Fruit fly (Drosophila melanogaster) whole organism, pupa: ENCODE results near the gene escl.

ENCODE experiments used
- CG10348 ChIP-seq: fragments of 200-800 bp; sonication (Bioruptor generic); IDR thresholded peaks from 2 replicates; pipeline ENCODE4 v1.3.6; 2022; ENCODE audit warnings: missing biosample characterization, missing genetic modification characterization
- CG12605 ChIP-seq: fragments of 200-800 bp; sonication (Bioruptor generic); IDR thresholded peaks from 2 replicates; pipeline ENCODE4 v1.3.6; 2022; ENCODE audit warnings: missing biosample characterization, missing genetic modification characterization
- CG13204 ChIP-seq: fragments of 200-800 bp; sonication (Bioruptor generic); optimal IDR thresholded peaks from 2 replicates; lab custom pipeline; 2018; ENCODE audit warnings: missing biosample characterization, mild to moderate bottlenecking, missing genetic modification characterization, moderate library complexity
- CG14655 ChIP-seq: fragments of 200-800 bp; sonication (Bioruptor generic); optimal IDR thresholded peaks from 3 replicates; lab custom pipeline; 2017; ENCODE audit warnings: mild to moderate bottlenecking, missing biosample characterization, missing genetic modification reagents, missing genetic modification characterization
- CG15710 ChIP-seq: fragments of 200-800 bp; sonication (Bioruptor generic); optimal IDR thresholded peaks from 2 replicates; lab custom pipeline; 2018; ENCODE audit warnings: missing biosample characterization, mild to moderate bottlenecking, missing genetic modification characterization, moderate library complexity
- CG17806 ChIP-seq: fragments of 200-800 bp; sonication (Bioruptor generic); optimal IDR thresholded peaks from 2 replicates; lab custom pipeline; 2018; ENCODE audit warnings: missing biosample characterization, mild to moderate bottlenecking, missing genetic modification characterization, moderate library complexity
- CG32121 ChIP-seq: fragments of 200-800 bp; sonication (Bioruptor generic); IDR thresholded peaks from 2 replicates; pipeline ENCODE4 v1.3.6; 2022; ENCODE audit warnings: missing biosample characterization, missing genetic modification characterization
- CG34367 ChIP-seq: fragments of 200-800 bp; sonication (Bioruptor generic); optimal IDR thresholded peaks from 2 replicates; lab custom pipeline; 2018; ENCODE audit warnings: missing biosample characterization, mild to moderate bottlenecking, missing genetic modification characterization
- CG4496 ChIP-seq: fragments of 200-800 bp; sonication (Bioruptor generic); IDR thresholded peaks from 3 replicates; pipeline ENCODE4 v1.3.6; 2022; ENCODE audit warnings: missing biosample characterization, missing genetic modification characterization
- CG8159 ChIP-seq: fragments of 200-800 bp; sonication (Bioruptor generic); optimal IDR thresholded peaks from 3 replicates; lab custom pipeline; 2018; ENCODE audit warnings: missing biosample characterization, mild to moderate bottlenecking, missing genetic modification characterization, moderate library complexity
- CG8301 ChIP-seq: fragments of 200-800 bp; sonication (Bioruptor generic); optimal IDR thresholded peaks from 2 replicates; lab custom pipeline; 2018; ENCODE audit warnings: missing biosample characterization, mild to moderate bottlenecking, missing genetic modification characterization
- CG9948 ChIP-seq: fragments of 200-800 bp; sonication (Bioruptor generic); optimal IDR thresholded peaks from 2 replicates; lab custom pipeline; 2018; ENCODE audit warnings: missing biosample characterization, mild to moderate bottlenecking, missing genetic modification characterization, moderate library complexity
- D1 ChIP-seq: fragments of 200-800 bp; sonication (Bioruptor generic); optimal IDR thresholded peaks from 2 replicates; lab custom pipeline; 2018; ENCODE audit warnings: missing biosample characterization, mild to moderate bottlenecking, missing genetic modification characterization, moderate library complexity
- EcR ChIP-seq: fragments of 200-800 bp; sonication (Bioruptor generic); optimal IDR thresholded peaks from 3 replicates; lab custom pipeline; 2019; ENCODE audit warnings: missing biosample characterization, missing genetic modification characterization, mild to moderate bottlenecking, moderate library complexity, missing genetic modification reagents
- Ets98B ChIP-seq: fragments of 200-800 bp; sonication (Bioruptor generic); IDR thresholded peaks from 2 replicates; pipeline ENCODE4 v1.3.6; 2022; ENCODE audit warnings: missing biosample characterization, missing genetic modification characterization
- Pif1A ChIP-seq: fragments of 200-800 bp; sonication (Bioruptor generic); optimal IDR thresholded peaks from 3 replicates; lab custom pipeline; 2016; ENCODE audit warnings: missing biosample characterization, missing genetic modification characterization
- Pif1B ChIP-seq: fragments of 200-800 bp; sonication (Bioruptor generic); optimal IDR thresholded peaks from 3 replicates; lab custom pipeline; 2016; ENCODE audit warnings: missing biosample characterization, missing genetic modification characterization
- Snoo ChIP-seq: fragments of 200-800 bp; sonication (Bioruptor generic); optimal IDR thresholded peaks from 3 replicates; lab custom pipeline; 2017; ENCODE audit warnings: missing biosample characterization, mild to moderate bottlenecking, missing genetic modification characterization, inconsistent platforms
- fd96Ca ChIP-seq: fragments of 200-800 bp; sonication (Bioruptor generic); IDR thresholded peaks from 3 replicates; pipeline ENCODE4 v1.3.6; 2022; ENCODE audit warnings: missing biosample characterization, missing genetic modification characterization
- gl ChIP-seq: fragments of 200-800 bp; sonication (Bioruptor generic); optimal IDR thresholded peaks from 2 replicates; lab custom pipeline; 2018; ENCODE audit warnings: missing biosample characterization, mild to moderate bottlenecking, missing genetic modification characterization
- rn ChIP-seq: fragments of 200-800 bp; sonication (Bioruptor generic); IDR thresholded peaks from 2 replicates; pipeline ENCODE4 v1.3.6; 2022; ENCODE audit warnings: missing biosample characterization, missing genetic modification characterization

Gene escl

DNA sequence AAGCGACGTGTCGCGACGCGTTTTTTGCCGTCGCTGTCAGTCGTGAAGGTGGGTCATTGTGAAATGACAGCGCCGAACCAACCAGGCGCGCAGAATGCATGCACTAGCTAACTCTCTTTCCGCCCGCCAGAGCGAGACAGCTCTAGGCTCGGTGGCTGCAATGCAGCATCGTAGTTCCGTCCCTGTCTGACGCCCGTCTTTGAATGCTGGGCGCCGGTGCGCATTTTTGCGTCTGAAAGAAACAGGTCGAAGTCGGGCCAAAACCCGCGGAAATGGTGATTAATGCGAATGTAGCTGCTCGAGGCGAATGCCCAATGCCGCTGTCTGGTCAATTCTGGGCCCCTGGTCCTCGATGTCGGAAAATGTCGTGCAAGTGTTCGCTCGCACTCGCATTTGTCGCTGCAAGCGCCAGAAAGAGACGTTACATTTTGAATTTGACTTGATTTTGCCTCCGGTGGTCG lies 16.6 kb downstream of the escl start:
- TF ChIP-seq CG34367, result peak; percentile 51
- peak; percentile 53 for TF ChIP-seq CG15710 (tag; lab: Kevin White, UChicago)
- peak; percentile 68 for TF ChIP-seq Pif1A (GFP tag; lab: Kevin White, UChicago)
- peak; percentile 77 for TF ChIP-seq CG8301 (tag; lab: Kevin White, UChicago)
- no peak for TF ChIP-seq rn
- peak; percentile 84 for TF ChIP-seq Snoo
- TF ChIP-seq CG17806 (tag; lab: Kevin White, UChicago), result peak; percentile 27
- TF ChIP-seq D1 (tag; lab: Kevin White, UChicago), result no peak
- peak; percentile 70 for TF ChIP-seq CG14655 (GFP tag; lab: Kevin White, UChicago)
- peak; percentile 74 for TF ChIP-seq gl (tag; lab: Kevin White, UChicago)
- no peak for TF ChIP-seq CG4496 (GFP tag; lab: Robert Waterston, UW)
- TF ChIP-seq CG13204 (GFP tag; lab: Kevin White, UChicago), result peak; percentile 97
- TF ChIP-seq EcR (GFP tag; lab: Kevin White, UChicago), result peak; percentile 98
- peak; percentile 17 for TF ChIP-seq CG9948 (tag; lab: Kevin White, UChicago)
- TF ChIP-seq CG32121 (GFP tag; lab: Robert Waterston, UW), result no peak
- TF ChIP-seq CG10348 (GFP tag; lab: Robert Waterston, UW), result no peak
- TF ChIP-seq CG8159 (tag; lab: Kevin White, UChicago), result peak; percentile 36
- TF ChIP-seq fd96Ca (GFP tag; lab: Robert Waterston, UW), result no peak
- peak; percentile 67 for TF ChIP-seq Pif1B (GFP tag; lab: Kevin White, UChicago)

DNA sequence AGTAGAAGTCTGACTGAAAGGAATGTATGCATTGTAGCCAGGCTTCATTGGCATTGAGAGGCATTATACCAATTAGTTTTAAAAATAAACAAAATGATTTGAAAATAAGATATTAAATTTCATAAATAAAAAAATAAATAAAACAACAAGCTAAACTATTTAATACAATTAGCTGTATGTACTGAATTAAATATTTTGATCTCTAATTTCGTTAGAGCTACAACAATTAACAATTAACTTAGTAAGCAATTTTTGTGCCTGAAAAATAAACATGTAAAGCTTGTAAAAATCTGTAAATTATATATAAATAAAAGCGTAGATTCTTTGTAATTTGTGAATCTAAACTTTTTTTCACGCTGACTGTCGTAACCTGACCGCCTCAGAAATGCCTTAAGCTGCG lies 17.1 kb downstream of the escl start, which contains the start of gene Rh5:
Gene Rh5, plus strand, starts transcription at position 301 of the 400 bp plus-strand sequence.
- no peak for TF ChIP-seq Snoo
- no peak for TF ChIP-seq D1 (tag; lab: Kevin White, UChicago)
- TF ChIP-seq CG15710 (tag; lab: Kevin White, UChicago), result no peak
- no peak for TF ChIP-seq CG4496 (GFP tag; lab: Robert Waterston, UW)
- TF ChIP-seq CG8301 (tag; lab: Kevin White, UChicago), result no peak
- TF ChIP-seq CG17806 (tag; lab: Kevin White, UChicago), result no peak
- TF ChIP-seq rn, result no peak
- TF ChIP-seq EcR (GFP tag; lab: Kevin White, UChicago), result no peak
- no peak for TF ChIP-seq CG14655 (GFP tag; lab: Kevin White, UChicago)
- no peak for TF ChIP-seq Pif1A (GFP tag; lab: Kevin White, UChicago)
- no peak for TF ChIP-seq CG12605 (GFP tag; lab: Robert Waterston, UW)
- TF ChIP-seq CG10348 (GFP tag; lab: Robert Waterston, UW), result no peak
- TF ChIP-seq gl (tag; lab: Kevin White, UChicago), result no peak
- TF ChIP-seq fd96Ca (GFP tag; lab: Robert Waterston, UW), result no peak
- TF ChIP-seq CG32121 (GFP tag; lab: Robert Waterston, UW), result no peak
- no peak for TF ChIP-seq CG34367
- TF ChIP-seq CG9948 (tag; lab: Kevin White, UChicago), result no peak
- TF ChIP-seq Pif1B (GFP tag; lab: Kevin White, UChicago), result no peak

DNA sequence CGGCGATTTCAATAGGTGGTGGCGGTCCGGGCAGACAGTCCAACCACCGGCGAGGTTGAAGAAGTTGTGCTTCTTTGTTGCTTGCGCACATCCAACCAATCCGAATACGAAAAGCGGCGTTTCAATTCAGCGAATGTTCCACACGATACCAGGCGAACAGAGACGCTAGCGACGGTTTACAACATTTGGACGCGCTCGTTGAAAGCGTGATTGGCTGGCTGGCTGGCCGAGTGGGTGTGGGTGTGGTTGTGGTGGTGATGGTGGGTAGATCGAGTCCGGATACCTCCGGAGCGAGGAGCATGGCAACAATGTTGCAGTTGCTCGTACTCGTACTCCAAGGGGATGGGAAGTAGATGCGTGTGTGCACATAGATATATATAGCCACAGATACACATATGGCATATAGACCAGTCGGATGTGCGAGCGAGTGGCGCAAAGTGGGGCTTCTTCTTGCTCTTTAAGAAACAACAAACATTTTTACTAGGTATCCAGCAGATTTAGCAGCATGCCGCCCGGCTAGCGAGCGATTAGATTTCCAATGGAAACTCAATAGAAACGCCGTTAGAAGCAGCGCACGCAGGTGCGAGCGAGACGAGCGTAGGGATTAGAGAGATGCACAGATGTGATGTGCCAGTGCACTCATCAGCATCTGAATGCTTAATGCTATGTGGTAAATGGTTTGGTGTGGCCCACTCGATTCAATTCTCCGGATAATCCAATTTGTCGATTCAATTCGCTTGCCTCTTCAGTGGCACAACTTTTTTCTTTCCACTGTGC lies 19.6 kb downstream of the escl start:
- no peak for TF ChIP-seq CG10348 (GFP tag; lab: Robert Waterston, UW)
- peak; percentile 30 for TF ChIP-seq Snoo
- TF ChIP-seq CG4496 (GFP tag; lab: Robert Waterston, UW), result no peak
- TF ChIP-seq CG34367, result no peak
- TF ChIP-seq gl (tag; lab: Kevin White, UChicago), result peak; percentile 3
- peak; percentile 18 for TF ChIP-seq Pif1B (GFP tag; lab: Kevin White, UChicago)
- peak; percentile 19 for TF ChIP-seq CG14655 (GFP tag; lab: Kevin White, UChicago)
- peak; percentile 93 for TF ChIP-seq EcR (GFP tag; lab: Kevin White, UChicago)
- no peak for TF ChIP-seq CG17806 (tag; lab: Kevin White, UChicago)
- no peak for TF ChIP-seq CG32121 (GFP tag; lab: Robert Waterston, UW)
- TF ChIP-seq CG15710 (tag; lab: Kevin White, UChicago), result no peak
- TF ChIP-seq CG8301 (tag; lab: Kevin White, UChicago), result no peak
- TF ChIP-seq CG13204 (GFP tag; lab: Kevin White, UChicago), result peak; percentile 91
- no peak for TF ChIP-seq CG9948 (tag; lab: Kevin White, UChicago)
- no peak for TF ChIP-seq Pif1A (GFP tag; lab: Kevin White, UChicago)
- no peak for TF ChIP-seq CG8159 (tag; lab: Kevin White, UChicago)
- TF ChIP-seq rn, result no peak
- TF ChIP-seq fd96Ca (GFP tag; lab: Robert Waterston, UW), result no peak
- TF ChIP-seq D1 (tag; lab: Kevin White, UChicago), result no peak
- no peak for TF ChIP-seq CG12605 (GFP tag; lab: Robert Waterston, UW)
- no peak for TF ChIP-seq Ets98B (GFP tag; lab: Robert Waterston, UW)

DNA sequence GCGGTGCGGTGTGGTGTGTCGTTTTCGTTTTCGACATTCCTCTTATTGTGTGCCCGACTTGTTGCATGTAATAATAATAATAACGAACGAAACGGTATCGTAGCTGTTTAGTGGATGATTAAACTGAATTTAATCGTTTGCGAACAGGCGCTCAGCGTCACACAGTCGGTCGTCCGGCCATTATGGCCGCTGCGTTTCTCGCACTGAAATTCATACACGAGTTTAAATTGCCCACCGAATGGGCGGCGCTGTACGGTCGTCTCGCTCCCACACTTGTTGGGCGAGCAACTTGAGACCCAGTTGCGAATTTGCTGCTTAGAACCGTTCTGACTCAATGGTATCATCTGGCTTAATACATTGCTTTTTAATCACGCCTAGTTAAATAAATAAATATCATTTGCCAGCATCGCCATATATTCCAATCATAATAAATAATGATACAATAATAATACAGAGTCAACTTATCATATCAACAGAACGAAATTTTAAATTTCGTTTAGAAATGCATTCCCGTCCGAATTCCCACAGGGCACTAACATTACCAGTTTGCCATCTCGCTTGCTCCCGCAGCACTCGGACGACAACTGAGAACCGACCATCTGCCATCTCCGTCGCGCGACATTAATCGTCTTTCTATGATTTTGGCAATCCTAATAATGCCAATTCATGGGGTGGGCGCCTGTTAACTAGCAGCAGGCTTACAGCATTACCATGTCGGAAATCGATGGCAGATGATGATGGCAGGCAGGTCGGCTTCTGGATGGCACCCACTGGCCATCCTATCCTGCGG lies 20.3 kb downstream of the escl start:
- TF ChIP-seq CG32121 (GFP tag; lab: Robert Waterston, UW) (no peak), gl (tag; lab: Kevin White, UChicago) (peak; percentile 82), CG13204 (GFP tag; lab: Kevin White, UChicago) (peak; percentile 71), CG4496 (GFP tag; lab: Robert Waterston, UW) (no peak), rn (no peak), CG12605 (GFP tag; lab: Robert Waterston, UW) (no peak), CG8301 (tag; lab: Kevin White, UChicago) (peak; percentile 93), CG9948 (tag; lab: Kevin White, UChicago) (peak; percentile 92), CG15710 (tag; lab: Kevin White, UChicago) (peak; percentile 93), Pif1B (GFP tag; lab: Kevin White, UChicago) (peak; percentile 81), CG34367 (peak; percentile 90), D1 (tag; lab: Kevin White, UChicago) (no peak), EcR (GFP tag; lab: Kevin White, UChicago) (no peak), Pif1A (GFP tag; lab: Kevin White, UChicago) (peak; percentile 90), CG8159 (tag; lab: Kevin White, UChicago) (peak; percentile 96), CG17806 (tag; lab: Kevin White, UChicago) (peak; percentile 90), CG14655 (GFP tag; lab: Kevin White, UChicago) (peak; percentile 92), CG10348 (GFP tag; lab: Robert Waterston, UW) (no peak), Snoo (peak; percentile 93)
